Worm (Caenorhabditis elegans) whole organism, young adult: ENCODE results near the gene W05B10.3.

Experiments
- B0019.2 ChIP-seq: fragments of 200-800 bp; sonication (Bioruptor generic); conservative IDR thresholded peaks from 2 replicates; pipeline ENCODE4 v1.3.6; 2022; ENCODE audit warnings: missing genetic modification reagents, missing genetic modification characterization, missing compliant biosample characterization
- B0261.1 ChIP-seq: sonication (generic microtip); optimal IDR thresholded peaks from 2 replicates; lab custom pipeline; 2016; ENCODE audit warnings: mild to moderate bottlenecking, missing genetic modification characterization, moderate library complexity, missing compliant biosample characterization
- D2030.7 ChIP-seq: fragments of 200-800 bp; sonication (Bioruptor generic); IDR thresholded peaks from 2 replicates; pipeline ENCODE4 v1.3.6; 2022; ENCODE audit warnings: missing genetic modification reagents, missing genetic modification characterization, missing compliant biosample characterization
- F39B2.1 ChIP-seq: fragments of 200-800 bp; sonication (Bioruptor generic); IDR thresholded peaks from 2 replicates; pipeline ENCODE4 v1.3.6; 2022; ENCODE audit warnings: missing genetic modification reagents, missing genetic modification characterization, missing compliant biosample characterization
- F52B5.7 ChIP-seq: sonication (generic microtip); optimal IDR thresholded peaks from 2 replicates; lab custom pipeline; 2016; ENCODE audit warnings: mild to moderate bottlenecking, missing genetic modification characterization, missing compliant biosample characterization
- F55B11.4 ChIP-seq: sonication (generic microtip); optimal IDR thresholded peaks from 2 replicates; lab custom pipeline; 2016; ENCODE audit warnings: missing compliant biosample characterization, missing genetic modification characterization, borderline replicate concordance; ENCODE audit not compliant: insufficient read depth
- K11D2.4 ChIP-seq: fragments of 200-800 bp; sonication (Bioruptor generic); IDR thresholded peaks from 2 replicates; pipeline ENCODE4 v1.3.6; 2022; ENCODE audit warnings: missing genetic modification reagents, missing genetic modification characterization, missing compliant biosample characterization
- Y56A3A.18 ChIP-seq: fragments of 200-800 bp; sonication (Bioruptor generic); IDR thresholded peaks from 2 replicates; pipeline ENCODE4 v1.3.6; 2022; ENCODE audit warnings: missing genetic modification reagents, missing genetic modification characterization, missing compliant biosample characterization
- Y67H2A.10 ChIP-seq: fragments of 200-800 bp; sonication (Bioruptor generic); conservative IDR thresholded peaks from 2 replicates; pipeline ENCODE4 v1.3.6; 2022; ENCODE audit warnings: missing genetic modification reagents, missing genetic modification characterization, missing compliant biosample characterization
- Y79H2A.3 ChIP-seq: fragments of 200-800 bp; sonication (Bioruptor generic); conservative IDR thresholded peaks from 2 replicates; pipeline ENCODE4 v1.3.6; 2022; ENCODE audit warnings: missing genetic modification reagents, missing genetic modification characterization, missing compliant biosample characterization
- attf-6 ChIP-seq: fragments of 200-800 bp; sonication (Bioruptor generic); IDR thresholded peaks from 2 replicates; pipeline ENCODE4 v1.3.6; 2022; ENCODE audit warnings: missing genetic modification reagents, missing genetic modification characterization, missing compliant biosample characterization
- bed-1 ChIP-seq: fragments of 200-800 bp; sonication (Bioruptor generic); IDR thresholded peaks from 2 replicates; pipeline ENCODE4 v1.3.6; 2022; ENCODE audit warnings: missing genetic modification reagents, missing genetic modification characterization, missing compliant biosample characterization
- ccch-3 ChIP-seq: fragments of 200-800 bp; sonication (Bioruptor generic); optimal IDR thresholded peaks from 2 replicates; lab custom pipeline; 2018; ENCODE audit warnings: mild to moderate bottlenecking, missing genetic modification characterization, missing compliant biosample characterization
- cebp-2 ChIP-seq: fragments of 200-800 bp; sonication (Bioruptor generic); IDR thresholded peaks from 2 replicates; pipeline ENCODE4 v1.3.6; 2022; ENCODE audit warnings: missing genetic modification characterization, missing compliant biosample characterization
- ceh-100 ChIP-seq: fragments of 200-800 bp; sonication (Bioruptor generic); IDR thresholded peaks from 2 replicates; pipeline ENCODE4 v1.3.6; 2022; ENCODE audit warnings: missing genetic modification reagents, missing genetic modification characterization, missing compliant biosample characterization
- ceh-27 ChIP-seq: fragments of 200-800 bp; sonication (Bioruptor generic); optimal IDR thresholded peaks from 2 replicates; lab custom pipeline; 2018; ENCODE audit warnings: mild to moderate bottlenecking, missing genetic modification characterization, moderate library complexity, missing compliant biosample characterization
- die-1 ChIP-seq: sonication (generic microtip); optimal IDR thresholded peaks from 2 replicates; lab custom pipeline; 2016; ENCODE audit warnings: missing genotype, mild to moderate bottlenecking, missing genetic modification characterization, missing compliant biosample characterization
- dpl-1 ChIP-seq: fragments of 150-350 bp; optimal IDR thresholded peaks from 2 replicates; lab custom pipeline; 2014; ENCODE audit warnings: missing biosample characterization, missing genetic modification reagents, missing genetic modification characterization
- egl-18 ChIP-seq: fragments of 200-800 bp; sonication (Bioruptor generic); IDR thresholded peaks from 2 replicates; pipeline ENCODE4 v1.3.6; 2022; ENCODE audit warnings: missing genetic modification reagents, missing genetic modification characterization, missing compliant biosample characterization
- ets-4 ChIP-seq: fragments of 200-800 bp; sonication (Bioruptor generic); optimal IDR thresholded peaks from 2 replicates; lab custom pipeline; 2018; ENCODE audit warnings: mild to moderate bottlenecking, missing genetic modification characterization, missing compliant biosample characterization
- fkh-3 ChIP-seq: sonication (generic microtip); optimal IDR thresholded peaks from 2 replicates; lab custom pipeline; 2016; ENCODE audit warnings: mild to moderate bottlenecking, missing genetic modification characterization, missing compliant biosample characterization
- gei-17 ChIP-seq: fragments of 200-800 bp; sonication (Bioruptor generic); optimal IDR thresholded peaks from 2 replicates; lab custom pipeline; 2018; ENCODE audit warnings: mild to moderate bottlenecking, missing genetic modification characterization, missing compliant biosample characterization
- hlh-26 ChIP-seq: fragments of 200-800 bp; sonication (Bioruptor generic); conservative IDR thresholded peaks from 2 replicates; pipeline ENCODE4 v1.3.6; 2022; ENCODE audit warnings: missing genetic modification reagents, missing genetic modification characterization, missing compliant biosample characterization
- hmg-1.2 ChIP-seq: fragments of 200-800 bp; sonication (Bioruptor generic); IDR thresholded peaks from 2 replicates; pipeline ENCODE4 v1.3.6; 2022; ENCODE audit warnings: missing genetic modification reagents, missing genetic modification characterization, missing compliant biosample characterization
- hrde-1 ChIP-seq: sonication (generic microtip); optimal IDR thresholded peaks from 2 replicates; lab custom pipeline; 2016; ENCODE audit warnings: missing genetic modification characterization, mild to moderate bottlenecking, missing compliant biosample characterization, moderate library complexity, missing genotype, missing genetic modification reagents, borderline replicate concordance
- let-526 ChIP-seq: fragments of 200-800 bp; sonication (Bioruptor generic); IDR thresholded peaks from 2 replicates; pipeline ENCODE4 v1.3.6; 2022; ENCODE audit warnings: missing genetic modification reagents, missing genetic modification characterization, missing compliant biosample characterization
- let-607 ChIP-seq, 2 experiments: fragments of 200-800 bp in 1 of 2; sonication (Bioruptor generic) in 1 of 2; sonication (generic microtip) in 1 of 2; optimal IDR thresholded peaks; 2 replicates each; lab custom pipeline; 2016 to 2018; ENCODE audit warnings: mild to moderate bottlenecking in 2 of 2, missing compliant biosample characterization in 2 of 2, missing genetic modification characterization in 2 of 2, moderate library complexity in 2 of 2, missing genotype in 1 of 2
- lin-26 ChIP-seq: fragments of 200-800 bp; sonication (Bioruptor generic); IDR thresholded peaks from 2 replicates; pipeline ENCODE4 v1.3.6; 2022; ENCODE audit warnings: missing genetic modification reagents, missing genetic modification characterization, missing compliant biosample characterization
- lir-1 ChIP-seq: fragments of 200-800 bp; sonication (Bioruptor generic); conservative IDR thresholded peaks from 2 replicates; pipeline ENCODE4 v1.3.6; 2022; ENCODE audit warnings: missing genetic modification reagents, missing genetic modification characterization, missing compliant biosample characterization
- lsl-1 ChIP-seq: fragments of 200-800 bp; sonication (Bioruptor generic); optimal IDR thresholded peaks from 2 replicates; lab custom pipeline; 2018; ENCODE audit warnings: mild to moderate bottlenecking, missing genetic modification characterization, moderate library complexity, missing compliant biosample characterization
- madf-10 ChIP-seq: sonication (generic microtip); optimal IDR thresholded peaks from 2 replicates; lab custom pipeline; 2016; ENCODE audit warnings: mild to moderate bottlenecking, missing genetic modification characterization, missing compliant biosample characterization
- mel-28 ChIP-seq: sonication (generic microtip); optimal IDR thresholded peaks from 2 replicates; lab custom pipeline; 2016; ENCODE audit warnings: borderline replicate concordance, mild to moderate bottlenecking, missing genetic modification characterization, missing compliant biosample characterization
- mes-4 ChIP-seq: sonication (generic microtip); optimal IDR thresholded peaks from 2 replicates; lab custom pipeline; 2016; ENCODE audit warnings: missing genotype, missing genetic modification characterization, missing compliant biosample characterization
- nfya-1 ChIP-seq: sonication (generic microtip); optimal IDR thresholded peaks from 2 replicates; lab custom pipeline; 2017; ENCODE audit warnings: antibody characterized with exemption, missing compliant biosample characterization, missing genetic modification characterization, borderline replicate concordance; ENCODE audit not compliant: insufficient read depth
- nhr-27 ChIP-seq: fragments of 200-800 bp; sonication (Bioruptor generic); optimal IDR thresholded peaks from 2 replicates; lab custom pipeline; 2018; ENCODE audit warnings: mild to moderate bottlenecking, missing genetic modification characterization, moderate library complexity, missing compliant biosample characterization
- nhr-80 ChIP-seq: sonication (generic microtip); optimal IDR thresholded peaks from 2 replicates; lab custom pipeline; 2016; ENCODE audit warnings: missing genetic modification characterization, missing compliant biosample characterization
- pha-4 ChIP-seq: fragments of 150-350 bp; sonication (generic microtip); optimal IDR thresholded peaks from 2 replicates; lab custom pipeline; 2014; ENCODE audit warnings: missing biosample characterization, missing genetic modification reagents, missing genetic modification characterization
- rec-8 ChIP-seq, 2 experiments: sonication (generic microtip); optimal IDR thresholded peaks; 2 replicates each; lab custom pipeline; 2016; ENCODE audit warnings: mild to moderate bottlenecking in 2 of 2, missing genetic modification characterization in 2 of 2, missing genetic modification reagents in 2 of 2, missing genotype in 2 of 2, missing biosample characterization in 1 of 2, missing compliant biosample characterization in 1 of 2, moderate library complexity in 1 of 2
- snpc-3.4 ChIP-seq: sonication (generic microtip); optimal IDR thresholded peaks from 2 replicates; lab custom pipeline; 2017; ENCODE audit warnings: missing genetic modification characterization, mild to moderate bottlenecking, missing compliant biosample characterization, antibody characterized with exemption, moderate library complexity, missing genotype, missing genetic modification reagents
- zfh-2 ChIP-seq: fragments of 200-800 bp; sonication (Bioruptor generic); conservative IDR thresholded peaks from 2 replicates; pipeline ENCODE4 v1.3.6; 2022; ENCODE audit warnings: missing genetic modification reagents, missing genetic modification characterization, missing compliant biosample characterization
- ztf-22 ChIP-seq: fragments of 200-800 bp; sonication (Bioruptor generic); optimal IDR thresholded peaks from 2 replicates; lab custom pipeline; 2018; ENCODE audit warnings: mild to moderate bottlenecking, missing genetic modification characterization, moderate library complexity, missing compliant biosample characterization
- ztf-26 ChIP-seq: sonication (generic microtip); optimal IDR thresholded peaks from 2 replicates; lab custom pipeline; 2017; ENCODE audit warnings: missing genetic modification characterization, missing compliant biosample characterization

Gene W05B10.3

ce11 chrV:12683205-12683604 is 21.7 kb upstream of the W05B10.3 start (continued):
- TF ChIP-seq D2030.7 (GFP tag; lab: Robert Waterston, UW) (no peak), F55B11.4 (tag; lab: Kevin White, UChicago) (no peak), F52B5.7 (tag; lab: Kevin White, UChicago) (no peak), B0019.2 (GFP tag; lab: Robert Waterston, UW) (no peak), let-526 (no peak), lir-1 (no peak), snpc-3.4 (tag; lab: Kevin White, UChicago) (no peak), ztf-22 (GFP tag; lab: Kevin White, UChicago) (no peak), pha-4 (tag; lab: Kevin White, UChicago) (no peak), mel-28 (tag; lab: Kevin White, UChicago) (no peak), madf-10 (tag; lab: Kevin White, UChicago) (no peak), Y56A3A.18 (no peak), hmg-1.2 (GFP tag; lab: Robert Waterston, UW) (no peak), fkh-3 (tag; lab: Kevin White, UChicago) (no peak), B0261.1 (tag; lab: Kevin White, UChicago) (peak; percentile 66), rec-8 (tag; optimal IDR thresholded peaks at IDR 0.05; lab: Kevin White, UChicago) (no peak), cebp-2 (GFP tag; lab: Robert Waterston, UW) (no peak), lsl-1 (GFP tag; lab: Kevin White, UChicago) (no peak), egl-18 (GFP tag; lab: Robert Waterston, UW) (no peak), K11D2.4 (GFP tag; lab: Robert Waterston, UW) (no peak), zfh-2 (GFP tag; lab: Robert Waterston, UW) (no peak), gei-17 (no peak), F39B2.1 (GFP tag; lab: Robert Waterston, UW) (no peak), let-607 (tag; optimal IDR thresholded peaks at IDR 0.05; lab: Kevin White, UChicago) (no peak), ztf-26 (tag; lab: Kevin White, UChicago) (no peak)
- TF ChIP-seq, all 124 proteins: peak for 12

DNA sequence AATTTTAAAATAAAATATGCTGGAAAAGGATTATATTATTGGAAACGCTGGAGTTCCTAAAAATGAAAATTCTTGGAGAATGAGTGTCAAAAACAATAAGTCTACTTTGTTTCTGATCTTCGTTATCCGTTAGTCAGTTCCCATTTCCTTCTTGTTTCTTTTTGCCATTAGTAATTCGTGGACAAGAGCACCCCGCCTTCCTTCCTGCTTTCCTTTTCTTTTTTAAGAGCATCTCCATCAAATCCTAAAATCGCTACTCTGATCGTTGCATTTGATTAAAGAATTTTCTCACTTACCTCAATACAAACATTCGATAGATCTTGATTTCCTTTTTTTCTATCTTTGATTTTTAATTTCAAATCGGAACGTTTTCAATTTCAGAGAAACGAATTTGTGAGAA is 18.3 kb upstream of the W05B10.3 start, which contains the start of gene frpr-15:
frpr-15 (plus strand) TSS at position 301 of the 400 bp plus-strand sequence.
- TF ChIP-seq fkh-3 (tag; lab: Kevin White, UChicago) (no peak), nhr-80 (tag; lab: Kevin White, UChicago) (no peak), nhr-27 (tag; lab: Kevin White, UChicago) (no peak), ccch-3 (no peak), B0019.2 (GFP tag; lab: Robert Waterston, UW) (no peak), nfya-1 (tag; lab: Kevin White, UChicago) (no peak), ets-4 (no peak), ceh-100 (no peak)

DNA sequence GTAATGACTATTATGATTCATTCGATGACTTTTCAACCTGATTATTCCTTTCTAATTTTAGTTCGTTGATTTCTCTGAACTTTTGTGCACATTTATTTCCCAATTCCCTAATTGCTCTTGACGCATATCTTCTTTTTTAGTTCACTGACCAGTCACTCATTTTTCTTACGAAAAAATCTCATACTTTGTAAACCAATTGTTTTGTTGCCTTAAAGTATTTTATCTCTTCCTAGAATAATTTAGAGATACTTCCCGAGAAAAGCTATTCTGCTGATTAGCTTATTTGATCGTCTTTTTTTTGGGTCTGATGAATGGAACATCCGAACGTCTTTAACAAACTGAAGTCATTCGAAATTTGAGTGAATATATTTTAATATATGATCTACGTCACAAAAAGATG is 17.8 kb upstream of the W05B10.3 start:
- TF ChIP-seq nfya-1 (tag; lab: Kevin White, UChicago) (no peak), Y79H2A.3 (GFP tag; lab: Robert Waterston, UW) (no peak), dpl-1 (GFP tag; lab: Kevin White, UChicago) (no peak), ceh-27 (GFP tag; lab: Kevin White, UChicago) (no peak), nhr-80 (tag; lab: Kevin White, UChicago) (no peak), die-1 (tag; lab: Kevin White, UChicago) (no peak), bed-1 (GFP tag; lab: Robert Waterston, UW) (no peak), lin-26 (GFP tag; lab: Robert Waterston, UW) (no peak), lir-1 (no peak), mes-4 (tag; lab: Kevin White, UChicago) (no peak), hrde-1 (tag; lab: Kevin White, UChicago) (no peak), Y67H2A.10 (GFP tag; lab: Robert Waterston, UW) (no peak), hlh-26 (GFP tag; lab: Robert Waterston, UW) (no peak), attf-6 (GFP tag; lab: Robert Waterston, UW) (no peak), D2030.7 (GFP tag; lab: Robert Waterston, UW) (no peak)
